Worm (Caenorhabditis elegans): Measurements from ENCODE around the gene exos-7.

The exos-7 gene

DNA sequence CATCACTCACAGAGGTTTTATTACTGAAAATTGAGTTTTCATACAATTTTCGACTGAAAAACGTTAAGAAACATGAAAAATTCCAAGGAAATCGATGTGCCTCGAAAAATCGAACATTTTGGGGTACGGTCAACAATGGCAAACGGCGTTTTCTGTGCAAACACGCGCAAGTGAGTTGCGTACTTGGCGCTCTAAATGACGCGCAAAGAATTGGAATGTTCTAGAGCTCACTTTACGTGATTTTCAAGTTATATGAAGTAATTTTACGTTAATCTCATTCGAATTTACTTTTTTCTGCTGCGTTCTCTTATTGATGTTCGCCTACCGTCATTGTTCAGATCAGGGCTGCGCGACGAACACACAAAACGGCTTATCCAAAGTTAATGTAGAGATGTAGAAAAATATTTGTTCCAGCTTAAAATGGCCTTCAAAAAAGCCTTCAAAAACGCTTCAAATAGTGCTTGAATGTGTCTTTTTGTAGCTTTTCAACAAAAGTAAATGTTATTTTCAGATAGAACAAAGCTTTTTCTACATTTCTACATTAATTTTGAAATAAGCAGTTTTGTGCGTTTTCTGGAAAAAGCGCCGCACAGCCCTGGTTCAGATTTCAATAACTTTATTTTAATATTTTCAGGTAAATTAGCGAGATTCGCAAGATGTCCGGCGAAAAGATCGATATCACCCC, 7.0 kb downstream of the exos-7 start, which contains the start of the genes F31D4.2 and fkb-6 (continued):
- TF ChIP-seq dmd-4 (tag; optimal IDR thresholded peaks at IDR 0.05; ENCODE audit: borderline replicate concordance) (no peak), ceh-30 (tag; optimal IDR thresholded peaks at IDR 0.05) (no peak), ceh-31 (tag; optimal IDR thresholded peaks at IDR 0.05) (peak; percentile 9), ceh-19 (GFP tag; optimal IDR thresholded peaks at IDR 0.05) (no peak), zip-5 (tag; optimal IDR thresholded peaks at IDR 0.05) (no peak), pha-2 (tag; optimal IDR thresholded peaks at IDR 0.05) (peak; percentile 4), unc-3 (GFP tag; conservative IDR thresholded peaks at IDR 0.05) (no peak), unc-3 (tag; optimal IDR thresholded peaks at IDR 0.05) (no peak), mec-3 (tag; optimal IDR thresholded peaks at IDR 0.05; ENCODE audit: borderline replicate concordance) (no peak), F13H6.1 (tag; optimal IDR thresholded peaks at IDR 0.05) (no peak), rnt-1 (tag; optimal IDR thresholded peaks at IDR 0.05) (no peak), T23F11.4 (GFP tag; optimal IDR thresholded peaks at IDR 0.05) (no peak), tbx-2 (tag; optimal IDR thresholded peaks at IDR 0.05) (peak; percentile 53), pqm-1 (tag; optimal IDR thresholded peaks at IDR 0.05) (no peak), hlh-6 (tag; optimal IDR thresholded peaks at IDR 0.05) (no peak), hlh-15 (tag; optimal IDR thresholded peaks at IDR 0.05) (no peak), tbx-7 (tag; optimal IDR thresholded peaks at IDR 0.05) (no peak), elt-4 (tag; optimal IDR thresholded peaks at IDR 0.05) (no peak), K09A11.1 (tag; optimal IDR thresholded peaks at IDR 0.05; ENCODE audit: insufficient read depth) (no peak), ceh-24 (tag; optimal IDR thresholded peaks at IDR 0.05) (no peak), ceh-48 (tag; optimal IDR thresholded peaks at IDR 0.05) (peak; percentile 89), hlh-30 (tag; optimal IDR thresholded peaks at IDR 0.05; ENCODE audit: insufficient read depth) (peak; percentile 22), K02D7.2 (tag; optimal IDR thresholded peaks at IDR 0.05) (no peak), ets-4 (tag; optimal IDR thresholded peaks at IDR 0.05) (no peak), lim-6 (tag; optimal IDR thresholded peaks at IDR 0.05) (no peak), madf-2 (tag; optimal IDR thresholded peaks at IDR 0.05) (no peak), eyg-1 (tag; optimal IDR thresholded peaks at IDR 0.05) (no peak), ceh-45 (GFP tag; IDR thresholded peaks at IDR 0.05) (no peak), odd-2 (tag; optimal IDR thresholded peaks at IDR 0.05) (no peak), hlh-13 (GFP tag; optimal IDR thresholded peaks at IDR 0.05) (no peak), pha-4 (tag; optimal IDR thresholded peaks at IDR 0.05) (no peak), ceh-22 (tag; optimal IDR thresholded peaks at IDR 0.05) (no peak), ttx-3 (tag; optimal IDR thresholded peaks at IDR 0.05) (no peak), dve-1 (tag; optimal IDR thresholded peaks at IDR 0.05) (peak; percentile 42), nhr-11 (tag; optimal IDR thresholded peaks at IDR 0.05) (no peak), ama-1 (optimal IDR thresholded peaks at IDR 0.05) (no peak), syd-9 (tag; optimal IDR thresholded peaks at IDR 0.05) (no peak), pat-9 (tag; optimal IDR thresholded peaks at IDR 0.05) (no peak), ceh-14 (tag; optimal IDR thresholded peaks at IDR 0.05) (no peak)

DNA sequence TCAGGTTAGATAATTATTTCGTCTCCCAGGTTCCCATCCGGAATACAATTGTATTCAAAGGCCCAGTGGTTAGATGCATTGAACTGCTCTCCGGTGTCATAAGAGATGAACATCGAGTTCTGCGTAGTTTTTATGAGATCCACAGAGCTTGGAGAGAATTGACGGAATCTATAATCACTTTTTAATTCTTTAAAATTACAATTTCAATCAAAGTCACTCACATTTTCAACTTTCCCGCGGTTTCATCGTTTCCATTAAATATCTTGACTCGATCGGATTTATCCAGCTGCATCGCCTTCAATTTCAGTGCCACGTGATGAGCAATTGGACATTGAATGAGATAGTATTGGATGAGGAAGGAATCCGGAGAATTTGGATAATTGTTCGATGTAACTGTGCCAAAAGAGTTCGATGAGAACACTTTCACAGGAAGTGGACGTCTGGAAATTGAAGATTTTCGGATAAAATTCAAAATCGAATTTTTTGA, 9.1 kb downstream of the exos-7 start:
- TF ChIP-seq ama-1 (optimal IDR thresholded peaks at IDR 0.05) (peak; percentile 27), eyg-1 (tag; optimal IDR thresholded peaks at IDR 0.05) (no peak)

DNA sequence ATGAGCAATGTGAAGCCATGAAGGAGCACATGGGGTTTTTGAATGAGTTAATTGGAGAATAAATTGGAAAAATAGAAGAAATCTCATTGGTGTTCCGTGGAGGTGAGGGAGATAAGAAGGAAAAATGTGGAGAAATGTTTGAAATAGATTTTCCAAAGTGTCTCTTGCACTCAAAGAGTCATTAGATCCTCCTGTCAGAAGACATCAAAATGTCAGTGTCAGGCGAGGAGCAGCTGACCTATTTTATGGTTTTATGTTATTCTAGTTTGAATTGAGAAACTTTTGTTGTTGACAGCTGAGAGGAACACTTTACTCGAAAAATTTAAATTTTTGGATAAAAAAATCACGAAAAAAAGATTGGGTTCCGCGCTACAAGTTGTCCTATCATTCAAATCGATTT, 11.9 kb downstream of the exos-7 start, which contains the start of gene clec-264:
clec-264 (minus strand) TSS at position 122 of the 400 bp plus-strand sequence.
- TF ChIP-seq unc-3 (GFP tag; conservative IDR thresholded peaks at IDR 0.05) (no peak), unc-3 (tag; optimal IDR thresholded peaks at IDR 0.05) (no peak), unc-55 (GFP tag; optimal IDR thresholded peaks at IDR 0.05) (peak; percentile 77)
